Worm (Caenorhabditis elegans): ENCODE data around the gene F39F10.3.

ce11 chrX:16921533-16921932 lies 29.8 kb downstream of the F39F10.3 start, which contains the start of gene fbxb-114:
- TF ChIP-seq ama-1 (optimal IDR thresholded peaks at IDR 0.05): no peak
- TF ChIP-seq tbx-37 (GFP tag; conservative IDR thresholded peaks at IDR 0.05): no peak
- no peak for TF ChIP-seq hnd-1 (tag; optimal IDR thresholded peaks at IDR 0.05)
- no peak for TF ChIP-seq ceh-36 (tag; optimal IDR thresholded peaks at IDR 0.05)
- TF ChIP-seq F13C5.2 (tag; optimal IDR thresholded peaks at IDR 0.05): no peak
- no peak for TF ChIP-seq tra-4 (tag; optimal IDR thresholded peaks at IDR 0.05)
- TF ChIP-seq sea-1 (GFP tag; conservative IDR thresholded peaks at IDR 0.05): no peak
- TF ChIP-seq aly-1 (tag; optimal IDR thresholded peaks at IDR 0.05): no peak
- TF ChIP-seq scrt-1 (GFP tag; IDR thresholded peaks at IDR 0.05): no peak
- TF ChIP-seq ets-7 (tag; optimal IDR thresholded peaks at IDR 0.05): no peak
- TF ChIP-seq hmbx-1 (tag; optimal IDR thresholded peaks at IDR 0.05): no peak
